Fruit fly (Drosophila melanogaster) whole organism: Measurements from ENCODE around the gene CG13833.

Experiments used
- CG8478 ChIP-seq: fragments of >200 bp; optimal IDR thresholded peaks from 2 replicates; lab custom pipeline; 2018; ENCODE audit warnings: inconsistent platforms
- Dll ChIP-seq: fragments of >200 bp; optimal IDR thresholded peaks from 2 replicates; lab custom pipeline; 2017
- EcR ChIP-seq, 2 experiments: fragments of >200 bp; optimal IDR thresholded peaks; 2 replicates each; lab custom pipeline; 2017; ENCODE audit warnings: missing biosample characterization in 2 of 2, missing genetic modification characterization in 2 of 2, missing genetic modification reagents in 2 of 2
- pan ChIP-seq: fragments of >200 bp; optimal IDR thresholded peaks from 2 replicates; lab custom pipeline; 2017
- psq ChIP-seq: fragments of >200 bp; optimal IDR thresholded peaks from 2 replicates; lab custom pipeline; 2017
- usp ChIP-seq: fragments of >200 bp; optimal IDR thresholded peaks from 2 replicates; lab custom pipeline; 2017; ENCODE audit warnings: missing biosample characterization, missing genetic modification characterization, mixed read lengths

CG13833 gene

dm6 chr3R:23028506-23028905 is 6.9 kb downstream of the CG13833 start:
- TF ChIP-seq pan (lab: Kevin White, UChicago) (no peak), Dll (lab: Kevin White, UChicago) (no peak)

dm6 chr3R:23027428-23027813 is 7.9 kb downstream of the CG13833 start:
- TF ChIP-seq EcR (GFP tag; optimal IDR thresholded peaks at IDR 0.05; lab: Kevin White, UChicago) (no peak), psq (lab: Kevin White, UChicago) (no peak), Dll (lab: Kevin White, UChicago) (no peak), CG8478 (no peak), usp (GFP tag; lab: Kevin White, UChicago) (no peak), pan (lab: Kevin White, UChicago) (no peak)

- TF ChIP-seq EcR (GFP tag; optimal IDR thresholded peaks at IDR 0.05; lab: Kevin White, UChicago) (no peak), pan (lab: Kevin White, UChicago) (no peak), CG8478 (no peak), psq (lab: Kevin White, UChicago) (no peak), usp (GFP tag; lab: Kevin White, UChicago) (no peak), Dll (lab: Kevin White, UChicago) (no peak)
Measured at dm6 chr3R:23026652-23027427, 8.5 kb downstream of the CG13833 start, which contains the start of gene lmd. Gene lmd, minus strand, starts transcription at chr3R:23026713.

dm6 chr3R:23013482-23013881 is 21.9 kb downstream of the CG13833 start:
- no peak for TF ChIP-seq pan (lab: Kevin White, UChicago)
- TF ChIP-seq EcR (GFP tag; optimal IDR thresholded peaks at IDR 0.05; lab: Kevin White, UChicago) = peak; percentile 35 to 57

- TF ChIP-seq Dll (lab: Kevin White, UChicago) (no peak), EcR (GFP tag; optimal IDR thresholded peaks at IDR 0.05; lab: Kevin White, UChicago) (no peak), psq (lab: Kevin White, UChicago) (no peak), usp (GFP tag; lab: Kevin White, UChicago) (no peak), CG8478 (no peak), pan (lab: Kevin White, UChicago) (no peak)
Measured at dm6 chr3R:23012017-23012416, 23.3 kb downstream of the CG13833 start, which contains the start of gene CG6688. Gene CG6688, plus strand, starts transcription at chr3R:23012412.

dm6 chr3R:23010406-23010805 is 25.0 kb downstream of the CG13833 start, which contains the start of gene CG34375:
Gene CG34375, minus strand, starts transcription at chr3R:23010562.
- TF ChIP-seq usp (GFP tag; lab: Kevin White, UChicago) (no peak), CG8478 (no peak), psq (lab: Kevin White, UChicago) (no peak), EcR (GFP tag; optimal IDR thresholded peaks at IDR 0.05; lab: Kevin White, UChicago) (no peak), pan (lab: Kevin White, UChicago) (no peak), Dll (lab: Kevin White, UChicago) (no peak)

- no peak for TF ChIP-seq pan (lab: Kevin White, UChicago)
- TF ChIP-seq usp (GFP tag; lab: Kevin White, UChicago) = no peak
- no peak for TF ChIP-seq EcR (GFP tag; optimal IDR thresholded peaks at IDR 0.05; lab: Kevin White, UChicago)
- TF ChIP-seq psq (lab: Kevin White, UChicago) = no peak
- TF ChIP-seq CG8478 = no peak
- no peak for TF ChIP-seq Dll (lab: Kevin White, UChicago)
Measured at dm6 chr3R:23009480-23010115, 25.8 kb downstream of the CG13833 start.

- TF ChIP-seq usp (GFP tag; lab: Kevin White, UChicago) = no peak
- TF ChIP-seq CG8478 = no peak
- TF ChIP-seq pan (lab: Kevin White, UChicago) = no peak
- no peak for TF ChIP-seq psq (lab: Kevin White, UChicago)
- no peak for TF ChIP-seq EcR (GFP tag; optimal IDR thresholded peaks at IDR 0.05; lab: Kevin White, UChicago)
Measured at dm6 chr3R:23004161-23004560, 31.2 kb downstream of the CG13833 start.

- TF ChIP-seq Dll (lab: Kevin White, UChicago) = no peak
- TF ChIP-seq pan (lab: Kevin White, UChicago) = no peak
- TF ChIP-seq usp (GFP tag; lab: Kevin White, UChicago) = no peak
Measured at dm6 chr3R:22998623-22999179, 36.7 kb downstream of the CG13833 start.

dm6 chr3R:22997912-22998622 is 37.3 kb downstream of the CG13833 start, which contains the start of gene Nha2:
Gene Nha2, minus strand, starts transcription at chr3R:22998528.
- TF ChIP-seq CG8478 (no peak), EcR (GFP tag; optimal IDR thresholded peaks at IDR 0.05; lab: Kevin White, UChicago) (no peak), psq (lab: Kevin White, UChicago) (no peak), pan (lab: Kevin White, UChicago) (no peak), Dll (lab: Kevin White, UChicago) (no peak), usp (GFP tag; lab: Kevin White, UChicago) (no peak)

- TF ChIP-seq psq (lab: Kevin White, UChicago) = no peak
- no peak for TF ChIP-seq pan (lab: Kevin White, UChicago)
- no peak for TF ChIP-seq EcR (GFP tag; optimal IDR thresholded peaks at IDR 0.05; lab: Kevin White, UChicago)
- TF ChIP-seq Dll (lab: Kevin White, UChicago) = no peak
- TF ChIP-seq CG8478 = no peak
- TF ChIP-seq usp (GFP tag; lab: Kevin White, UChicago) = no peak
Measured at dm6 chr3R:22988995-22989394, 46.4 kb downstream of the CG13833 start, which contains the start of gene Or94b. Gene Or94b, plus strand, starts transcription at chr3R:22989295.
